Worm (Caenorhabditis elegans) whole organism, young adult: Measurements from ENCODE around the gene clec-148.

Experiments
- B0035.1 ChIP-seq: sonication (generic microtip); optimal IDR thresholded peaks from 2 replicates; lab custom pipeline; 2016; ENCODE audit warnings: missing genetic modification characterization, mild to moderate bottlenecking, missing compliant biosample characterization, missing genotype, missing genetic modification reagents
- B0336.3 ChIP-seq: fragments of 200-800 bp; sonication (Bioruptor generic); IDR thresholded peaks from 2 replicates; pipeline ENCODE4 v1.3.6; 2022; ENCODE audit warnings: missing genetic modification characterization, missing compliant biosample characterization
- C06A6.2 ChIP-seq: fragments of 200-800 bp; sonication (Bioruptor generic); conservative IDR thresholded peaks from 2 replicates; pipeline ENCODE4 v1.3.6; 2022; ENCODE audit warnings: missing genetic modification characterization, missing compliant biosample characterization
- F33H1.4 ChIP-seq: fragments of 200-800 bp; sonication (Bioruptor generic); IDR thresholded peaks from 2 replicates; pipeline ENCODE4 v1.3.6; 2022; ENCODE audit warnings: missing genetic modification reagents, missing genetic modification characterization, missing compliant biosample characterization
- F57C9.4 ChIP-seq: sonication (generic microtip); optimal IDR thresholded peaks from 2 replicates; lab custom pipeline; 2017; ENCODE audit warnings: mild to moderate bottlenecking, missing genetic modification characterization, missing compliant biosample characterization
- atf-7 ChIP-seq: sonication (generic microtip); optimal IDR thresholded peaks from 2 replicates; lab custom pipeline; 2017; ENCODE audit warnings: mild to moderate bottlenecking, missing genetic modification characterization, missing compliant biosample characterization
- attf-5 ChIP-seq: fragments of 200-800 bp; sonication (Bioruptor generic); optimal IDR thresholded peaks from 2 replicates; lab custom pipeline; 2018; ENCODE audit warnings: mild to moderate bottlenecking, missing genetic modification characterization, missing compliant biosample characterization
- bed-1 ChIP-seq: fragments of 200-800 bp; sonication (Bioruptor generic); IDR thresholded peaks from 2 replicates; pipeline ENCODE4 v1.3.6; 2022; ENCODE audit warnings: missing genetic modification reagents, missing genetic modification characterization, missing compliant biosample characterization
- chd-7 ChIP-seq: sonication (generic microtip); optimal IDR thresholded peaks from 2 replicates; lab custom pipeline; 2016; ENCODE audit warnings: mild to moderate bottlenecking, missing genetic modification characterization, moderate library complexity, missing compliant biosample characterization
- egl-18 ChIP-seq: fragments of 200-800 bp; sonication (Bioruptor generic); IDR thresholded peaks from 2 replicates; pipeline ENCODE4 v1.3.6; 2022; ENCODE audit warnings: missing genetic modification reagents, missing genetic modification characterization, missing compliant biosample characterization
- hmg-1.2 ChIP-seq: fragments of 200-800 bp; sonication (Bioruptor generic); IDR thresholded peaks from 2 replicates; pipeline ENCODE4 v1.3.6; 2022; ENCODE audit warnings: missing genetic modification reagents, missing genetic modification characterization, missing compliant biosample characterization
- hmg-20 ChIP-seq: fragments of 200-800 bp; sonication (Bioruptor generic); IDR thresholded peaks from 2 replicates; pipeline ENCODE4 v1.3.6; 2022; ENCODE audit warnings: missing genetic modification reagents, missing genetic modification characterization, missing compliant biosample characterization
- lin-26 ChIP-seq: fragments of 200-800 bp; sonication (Bioruptor generic); IDR thresholded peaks from 2 replicates; pipeline ENCODE4 v1.3.6; 2022; ENCODE audit warnings: missing genetic modification reagents, missing genetic modification characterization, missing compliant biosample characterization
- lin-35 ChIP-seq, 3 experiments: fragments of 150-350 bp in 2 of 3; sonication (generic microtip) in 1 of 3; optimal IDR thresholded peaks; 2 replicates each; lab custom pipeline; 2014 to 2018; ENCODE audit warnings: missing biosample characterization in 3 of 3, missing genetic modification characterization in 3 of 3, missing genetic modification reagents in 3 of 3
- lin-54 ChIP-seq: fragments of 200-800 bp; sonication (Bioruptor generic); optimal IDR thresholded peaks from 2 replicates; lab custom pipeline; 2018; ENCODE audit warnings: mild to moderate bottlenecking, missing genetic modification characterization, missing compliant biosample characterization
- mcd-1 ChIP-seq: fragments of 200-800 bp; sonication (Bioruptor generic); IDR thresholded peaks from 2 replicates; pipeline ENCODE4 v1.3.6; 2022; ENCODE audit warnings: missing genetic modification reagents, missing genetic modification characterization, missing compliant biosample characterization
- nhr-80 ChIP-seq: sonication (generic microtip); optimal IDR thresholded peaks from 2 replicates; lab custom pipeline; 2016; ENCODE audit warnings: missing genetic modification characterization, missing compliant biosample characterization
- nhr-90 ChIP-seq: sonication (generic microtip); optimal IDR thresholded peaks from 2 replicates; lab custom pipeline; 2016; ENCODE audit warnings: missing genotype, mild to moderate bottlenecking, missing genetic modification characterization, missing compliant biosample characterization
- snpc-1.1 ChIP-seq: sonication (generic microtip); optimal IDR thresholded peaks from 2 replicates; lab custom pipeline; 2017; ENCODE audit warnings: missing genetic modification characterization, mild to moderate bottlenecking, missing compliant biosample characterization, antibody characterized with exemption, moderate library complexity, missing genotype, missing genetic modification reagents; ENCODE audit not compliant: insufficient read depth
- snpc-4 ChIP-seq, 5 experiments: fragments of 150-350 bp in 1 of 5; sonication (generic microtip) in 4 of 5; optimal IDR thresholded peaks; 2 replicates each; lab custom pipeline; 2014 to 2018; ENCODE audit warnings: missing genetic modification characterization in 5 of 5, missing biosample characterization in 3 of 5, antibody characterized with exemption in 2 of 5, mild to moderate bottlenecking in 2 of 5, missing compliant biosample characterization in 2 of 5, missing genotype in 2 of 5, moderate library complexity in 2 of 5, missing genetic modification reagents in 1 of 5
- somi-1 ChIP-seq: fragments of 200-800 bp; sonication (Bioruptor generic); optimal IDR thresholded peaks from 2 replicates; lab custom pipeline; 2018; ENCODE audit warnings: mild to moderate bottlenecking, missing genetic modification characterization, missing compliant biosample characterization
- ztf-18 ChIP-seq: sonication (generic microtip); optimal IDR thresholded peaks from 2 replicates; lab custom pipeline; 2016; ENCODE audit warnings: missing genotype, mild to moderate bottlenecking, missing genetic modification characterization, missing compliant biosample characterization

Gene clec-148

DNA sequence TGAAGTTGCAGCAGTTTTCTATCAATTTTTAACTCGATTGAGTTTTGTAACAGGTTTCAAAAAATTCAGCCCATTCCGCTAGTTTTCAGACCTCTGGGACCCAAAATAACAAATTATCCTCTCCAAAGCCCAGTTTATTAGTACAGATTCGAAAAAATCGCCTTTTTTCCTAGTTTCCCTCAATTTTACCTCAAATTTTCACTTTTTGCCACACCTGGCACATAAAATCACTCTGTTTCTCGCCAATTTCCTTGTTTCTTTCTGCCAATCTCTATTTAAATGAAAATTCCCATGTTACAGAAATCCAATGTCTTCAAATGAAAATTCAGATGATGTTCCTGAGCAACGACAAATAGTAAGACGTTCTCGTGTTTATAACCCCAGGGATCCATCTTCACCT is 43.5 kb downstream of the clec-148 start, which contains the start of gene pals-22:
Gene pals-22 (plus strand): TSS at position 301 of the 400 bp plus-strand sequence.
- TF ChIP-seq mcd-1 (no peak), lin-26 (GFP tag; lab: Robert Waterston, UW) (no peak), C06A6.2 (no peak)

- TF ChIP-seq hmg-1.2 (GFP tag; lab: Robert Waterston, UW), result peak; percentile 62; the same call in 1 of the 2 replicates
- TF ChIP-seq chd-7 (tag; lab: Kevin White, UChicago), result no peak
- TF ChIP-seq hmg-20 (GFP tag; lab: Robert Waterston, UW), result no peak
- TF ChIP-seq mcd-1, result peak; percentile 81
- peak; percentile 54 for TF ChIP-seq attf-5 (GFP tag; lab: Kevin White, UChicago)
- no peak for TF ChIP-seq B0336.3 (GFP tag; lab: Robert Waterston, UW)
- no peak for TF ChIP-seq nhr-90 (tag; lab: Kevin White, UChicago)
- TF ChIP-seq lin-35 (GFP tag; optimal IDR thresholded peaks at IDR 0.05; lab: Kevin White, UChicago), result peak in 1 of 3 experiments; percentile 28
- TF ChIP-seq B0035.1 (tag; lab: Kevin White, UChicago), result no peak
- no peak for TF ChIP-seq atf-7 (tag; lab: Kevin White, UChicago)
- TF ChIP-seq egl-18 (GFP tag; lab: Robert Waterston, UW), result no peak
- TF ChIP-seq somi-1 (GFP tag; lab: Kevin White, UChicago), result no peak
- TF ChIP-seq lin-54 (GFP tag; lab: Kevin White, UChicago), result no peak
- no peak for TF ChIP-seq F33H1.4 (GFP tag; lab: Robert Waterston, UW)
- no peak for TF ChIP-seq snpc-1.1
- TF ChIP-seq nhr-80, result peak; percentile 7
- no peak for TF ChIP-seq ztf-18 (tag; lab: Kevin White, UChicago)
- TF ChIP-seq snpc-4 (GFP tag; optimal IDR thresholded peaks at IDR 0.05; lab: Kevin White, UChicago), result no peak
- TF ChIP-seq snpc-4 (tag; optimal IDR thresholded peaks at IDR 0.05; lab: Kevin White, UChicago), result no peak
- TF ChIP-seq F57C9.4 (tag; lab: Kevin White, UChicago), result no peak
These were observed 44.0 kb downstream of the clec-148 start for ce11 chrIII:131627-132026.

DNA sequence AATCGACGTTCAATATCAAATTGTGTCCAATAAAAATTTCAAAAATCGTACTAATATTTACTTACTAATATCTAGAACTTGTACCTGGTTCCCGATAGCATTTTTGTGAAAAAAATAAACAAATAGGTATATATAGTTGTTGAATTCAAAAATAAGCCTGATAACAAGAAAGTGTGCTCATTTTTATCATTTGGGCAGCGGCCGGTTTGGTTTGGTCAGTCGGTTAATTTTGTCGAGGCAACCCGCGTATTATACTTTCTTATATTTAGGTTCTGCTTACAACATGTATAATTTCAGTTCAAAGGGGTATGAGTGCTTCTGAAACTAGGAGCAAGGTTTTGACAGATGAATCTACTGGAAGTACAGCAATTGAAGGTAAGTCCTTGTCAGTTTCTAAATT is 45.0 kb downstream of the clec-148 start, which contains the start of the genes nhr-280 and C29F9.2:
Gene nhr-280 (minus strand): TSS at position 101 of the 400 bp plus-strand sequence.
Gene C29F9.2 (plus strand): TSS at position 298 of the 400 bp plus-strand sequence.
- peak; percentile 1 for TF ChIP-seq nhr-80
- no peak for TF ChIP-seq bed-1 (GFP tag; lab: Robert Waterston, UW)
